Fruit fly (Drosophila melanogaster): ENCODE measurements around the gene LysX.
A peak's percentile ranks its signal among the peaks of the same experiment; 100 is the strongest.

The LysX gene

DNA sequence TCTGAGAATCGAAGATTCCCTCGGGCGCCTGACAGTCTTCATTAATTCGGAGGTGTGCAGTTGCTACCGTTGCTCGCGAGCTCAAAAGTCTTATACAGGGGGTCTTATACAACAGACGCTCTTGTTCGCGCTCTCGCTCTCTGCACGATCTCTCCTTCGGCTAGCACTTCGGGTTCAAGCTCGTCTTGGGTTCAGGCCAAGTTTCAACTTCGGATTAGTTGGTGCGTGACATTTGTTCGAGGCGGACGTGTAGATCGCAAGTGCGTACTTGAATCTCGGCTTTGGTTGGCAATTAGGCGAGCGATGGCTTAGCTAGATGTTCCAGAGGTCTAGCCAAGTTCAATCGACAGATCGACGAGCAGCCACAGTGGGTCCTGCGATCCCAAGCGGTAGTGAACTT is 13.1 kb upstream of the LysX start (continued):
- no peak for TF ChIP-seq CG9215 (GFP tag; IDR thresholded peaks at IDR 0.05)
- 0 out of 3 replicates have a peak, but pooled peaks have one; percentile 48 for TF ChIP-seq Opbp (GFP tag; IDR thresholded peaks at IDR 0.05; ENCODE audit: partially characterized antibody)

- TF ChIP-seq Sin3A (optimal IDR thresholded peaks at IDR 0.05): no peak
- no peak for TF ChIP-seq gcm2 (GFP tag; optimal IDR thresholded peaks at IDR 0.05)
- no peak for TF ChIP-seq D19A (tag; optimal IDR thresholded peaks at IDR 0.05)
- no peak for TF ChIP-seq CG13123 (GFP tag; optimal IDR thresholded peaks at IDR 0.05)
- TF ChIP-seq slp2 (GFP tag; optimal IDR thresholded peaks at IDR 0.05): no peak
- TF ChIP-seq Lhr (GFP tag; optimal IDR thresholded peaks at IDR 0.05): peak; percentile 37
- 0 out of 2 replicates have a peak, but pooled peaks have one; percentile 26 for TF ChIP-seq ato (GFP tag; IDR thresholded peaks at IDR 0.05; ENCODE audit: partially characterized antibody)
- no peak for TF ChIP-seq CG8359 (GFP tag; optimal IDR thresholded peaks at IDR 0.05; ENCODE audit: borderline replicate concordance)
- no peak for TF ChIP-seq nerfin-2 (GFP tag; IDR thresholded peaks at IDR 0.05; ENCODE audit: partially characterized antibody)
- TF ChIP-seq grn (GFP tag; optimal IDR thresholded peaks at IDR 0.05): no peak
- TF ChIP-seq twi (tag; optimal IDR thresholded peaks at IDR 0.05): no peak
- TF ChIP-seq sug (tag; optimal IDR thresholded peaks at IDR 0.05): no peak
- no peak for TF ChIP-seq NC2α (GFP tag; optimal IDR thresholded peaks at IDR 0.05)
- TF ChIP-seq CG13287 (GFP tag; IDR thresholded peaks at IDR 0.05; ENCODE audit: partially characterized antibody): 0 out of 2 replicates have a peak, but pooled peaks have one; percentile 12
- TF ChIP-seq kah (GFP tag; optimal IDR thresholded peaks at IDR 0.05): no peak
- TF ChIP-seq HLH54F (GFP tag; optimal IDR thresholded peaks at IDR 0.05): no peak
- no peak for TF ChIP-seq CG14014 (GFP tag; IDR thresholded peaks at IDR 0.05)
- TF ChIP-seq CG6791 (GFP tag; IDR thresholded peaks at IDR 0.05; ENCODE audit: partially characterized antibody): 0 out of 3 replicates have a peak, but pooled peaks have one; percentile 18
- TF ChIP-seq CG12104 (GFP tag; optimal IDR thresholded peaks at IDR 0.05): no peak
- peak; percentile 13 for TF ChIP-seq CTCF (GFP tag; optimal IDR thresholded peaks at IDR 0.05)
- no peak for TF ChIP-seq CG1647 (GFP tag; optimal IDR thresholded peaks at IDR 0.05)
- peak; percentile 6 for TF ChIP-seq Antp (GFP tag; optimal IDR thresholded peaks at IDR 0.05)
- TF ChIP-seq Bgb (GFP tag; IDR thresholded peaks at IDR 0.05; ENCODE audit: partially characterized antibody): peak; percentile 45; the same call in 1 of the 2 replicates
- TF ChIP-seq pfk (GFP tag; optimal IDR thresholded peaks at IDR 0.05): no peak
- TF ChIP-seq CG1603 (tag; optimal IDR thresholded peaks at IDR 0.05): peak; percentile 15
- no peak for TF ChIP-seq Meics (GFP tag; optimal IDR thresholded peaks at IDR 0.05)
- TF ChIP-seq Atf6 (GFP tag; IDR thresholded peaks at IDR 0.05): no peak
- TF ChIP-seq CG10543 (GFP tag; optimal IDR thresholded peaks at IDR 0.05): no peak
- TF ChIP-seq fd96Cb (tag; optimal IDR thresholded peaks at IDR 0.05): no peak
- TF ChIP-seq ac (GFP tag; optimal IDR thresholded peaks at IDR 0.05): no peak
- no peak for TF ChIP-seq CG4854 (GFP tag; optimal IDR thresholded peaks at IDR 0.05)
- TF ChIP-seq fru (optimal IDR thresholded peaks at IDR 0.05): no peak
- TF ChIP-seq CG4730 (GFP tag; IDR thresholded peaks at IDR 0.05): no peak
- no peak for TF ChIP-seq Fer1 (GFP tag; optimal IDR thresholded peaks at IDR 0.05)
- no peak for TF ChIP-seq Sry-β (GFP tag; optimal IDR thresholded peaks at IDR 0.05)
- TF ChIP-seq Elba2 (GFP tag; optimal IDR thresholded peaks at IDR 0.05): no peak
- no peak for TF ChIP-seq CG9797 (GFP tag; optimal IDR thresholded peaks at IDR 0.05)
- no peak for TF ChIP-seq CG8388 (GFP tag; optimal IDR thresholded peaks at IDR 0.05)
- TF ChIP-seq CG16863 (GFP tag; optimal IDR thresholded peaks at IDR 0.05): no peak
- TF ChIP-seq NFAT (GFP tag; IDR thresholded peaks at IDR 0.05): no peak
- TF ChIP-seq CG10321 (GFP tag; IDR thresholded peaks at IDR 0.05): no peak
- TF ChIP-seq nmo (GFP tag; optimal IDR thresholded peaks at IDR 0.05): peak; percentile 6
- TF ChIP-seq CG12659 (GFP tag; optimal IDR thresholded peaks at IDR 0.05): no peak
- TF ChIP-seq Opbp (GFP tag; IDR thresholded peaks at IDR 0.05; ENCODE audit: partially characterized antibody): peak; percentile 29; the same call in 1 of the 3 replicates
- TF ChIP-seq CG15011 (GFP tag; optimal IDR thresholded peaks at IDR 0.05): no peak
- no peak for TF ChIP-seq Hmx (GFP tag; optimal IDR thresholded peaks at IDR 0.05)
- no peak for TF ChIP-seq CG30403 (GFP tag; optimal IDR thresholded peaks at IDR 0.05)
These were observed 11.8 kb upstream of the LysX start, which contains the start of gene LysB for dm6 chr3L:1206682-1207421. Gene LysB, plus strand, starts transcription at chr3L:1207371.
